Fruit fly (Drosophila melanogaster) whole organism, wandering third instar larva: ENCODE results near the gene CG34171.
A peak's percentile ranks its signal among the peaks of the same experiment; 100 is the strongest.

Source experiments
- CG32264 ChIP-seq: fragments of 200-800 bp; sonication (Bioruptor generic); optimal IDR thresholded peaks from 2 replicates; lab custom pipeline; 2016; ENCODE audit warnings: missing biosample characterization, missing genetic modification characterization
- CG9705 ChIP-seq: fragments of 200-800 bp; sonication (Bioruptor generic); optimal IDR thresholded peaks from 2 replicates; lab custom pipeline; 2018; ENCODE audit warnings: missing biosample characterization, mild to moderate bottlenecking, missing genetic modification characterization
- Dif ChIP-seq: fragments of 200-275, 200-300 bp; sonication (Bioruptor generic); optimal IDR thresholded peaks from 2 replicates; lab custom pipeline; 2018; ENCODE audit warnings: missing biosample characterization, missing genetic modification characterization; ENCODE audit not compliant: partially characterized antibody
- HLH106 ChIP-seq: fragments of 200-800 bp; optimal IDR thresholded peaks from 3 replicates; lab custom pipeline; 2019; ENCODE audit warnings: missing biosample characterization, mild to moderate bottlenecking, missing genetic modification characterization, moderate library complexity
- Hr78 ChIP-seq: fragments of >200 bp; optimal IDR thresholded peaks from 2 replicates; lab custom pipeline; 2017; ENCODE audit warnings: missing biosample characterization, missing genetic modification characterization
- Hr83 ChIP-seq: fragments of 200-300 bp; sonication (Bioruptor generic); optimal IDR thresholded peaks from 2 replicates; lab custom pipeline; 2016; ENCODE audit warnings: missing biosample characterization, mild to moderate bottlenecking, missing genetic modification characterization, moderate library complexity; ENCODE audit not compliant: poor library complexity, severe bottlenecking
- Jra ChIP-seq: sonication (Bioruptor generic); optimal IDR thresholded peaks from 2 replicates; lab custom pipeline; 2016; ENCODE audit warnings: missing biosample characterization, missing genetic modification characterization
- Mio ChIP-seq: sonication (Bioruptor generic); optimal IDR thresholded peaks from 2 replicates; lab custom pipeline; 2016; ENCODE audit warnings: missing biosample characterization, missing genetic modification characterization
- Myc ChIP-seq: fragments of >200 bp; optimal IDR thresholded peaks from 2 replicates; lab custom pipeline; 2017
- N ChIP-seq: fragments of >200 bp; optimal IDR thresholded peaks from 2 replicates; lab custom pipeline; 2018; ENCODE audit warnings: missing biosample characterization, missing external identifiers, missing genetic modification characterization
- OdsH ChIP-seq: fragments of 200-800 bp; sonication (Bioruptor generic); optimal IDR thresholded peaks from 2 replicates; lab custom pipeline; 2016; ENCODE audit warnings: missing biosample characterization, mild to moderate bottlenecking, missing genetic modification characterization
- Rel ChIP-seq, 2 experiments: fragments of 200-800 bp; sonication (Bioruptor generic) in 1 of 2; optimal IDR thresholded peaks; 2 replicates in 1 of 2; 3 replicates in 1 of 2; lab custom pipeline; 2016 to 2019; ENCODE audit warnings: mild to moderate bottlenecking in 2 of 2, missing biosample characterization in 2 of 2, missing genetic modification characterization in 2 of 2, moderate library complexity in 1 of 2
- Sp1 ChIP-seq: fragments of 200-800 bp; sonication (Bioruptor generic); optimal IDR thresholded peaks from 3 replicates; lab custom pipeline; 2019; ENCODE audit warnings: missing biosample characterization, mild to moderate bottlenecking, missing genetic modification characterization, moderate library complexity
- Vsx2 ChIP-seq: fragments of 200-300, 225-300 bp; sonication (Bioruptor generic); optimal IDR thresholded peaks from 2 replicates; lab custom pipeline; 2018; ENCODE audit warnings: missing biosample characterization, missing genetic modification characterization; ENCODE audit not compliant: partially characterized antibody
- br ChIP-seq: fragments of 200-800 bp; sonication (Bioruptor generic); optimal IDR thresholded peaks from 2 replicates; lab custom pipeline; 2016; ENCODE audit warnings: missing biosample characterization, missing genetic modification characterization
- brk ChIP-seq: fragments of 200-800 bp; sonication (Bioruptor generic); optimal IDR thresholded peaks from 2 replicates; lab custom pipeline; 2016; ENCODE audit warnings: missing biosample characterization, mild to moderate bottlenecking, missing genetic modification characterization
- dl ChIP-seq, 2 experiments: fragments of 175-275, 200-275 bp in 1 of 2; fragments of 200-275 bp in 1 of 2; sonication (Bioruptor generic); optimal IDR thresholded peaks; lab custom pipeline; 2018; ENCODE audit warnings: mild to moderate bottlenecking in 2 of 2, missing biosample characterization in 2 of 2, missing genetic modification characterization in 2 of 2, moderate library complexity in 2 of 2; ENCODE audit not compliant: partially characterized antibody in 2 of 2, insufficient read depth in 1 of 2
- dmrt93B ChIP-seq: fragments of 200-800 bp; sonication (Bioruptor generic); optimal IDR thresholded peaks from 2 replicates; lab custom pipeline; 2018; ENCODE audit warnings: missing biosample characterization, mild to moderate bottlenecking, missing genetic modification characterization
- dsf ChIP-seq: sonication (Bioruptor generic); optimal IDR thresholded peaks from 2 replicates; lab custom pipeline; 2016; ENCODE audit warnings: missing biosample characterization, missing genetic modification characterization, borderline replicate concordance
- ey ChIP-seq: fragments of 200-800 bp; sonication (Bioruptor generic); optimal IDR thresholded peaks from 2 replicates; lab custom pipeline; 2016; ENCODE audit warnings: missing biosample characterization, missing genetic modification characterization
- foxo ChIP-seq, 2 experiments: fragments of 200-800 bp; sonication (Bioruptor generic); optimal IDR thresholded peaks; 2 replicates in 1 of 2; 3 replicates in 1 of 2; lab custom pipeline; 2016 to 2017; ENCODE audit warnings: missing biosample characterization in 2 of 2, missing genetic modification characterization in 2 of 2
- fru ChIP-seq: fragments of 200-800 bp; sonication (Bioruptor generic); optimal IDR thresholded peaks from 3 replicates; lab custom pipeline; 2016; ENCODE audit warnings: missing biosample characterization, mild to moderate bottlenecking, missing genetic modification characterization
- h ChIP-seq: fragments of 200-800 bp; sonication (Bioruptor generic); optimal IDR thresholded peaks from 3 replicates; lab custom pipeline; 2016; ENCODE audit warnings: missing biosample characterization, mild to moderate bottlenecking, missing genetic modification characterization
- jim ChIP-seq: fragments of 175-275, 200-325 bp; sonication (Bioruptor generic); optimal IDR thresholded peaks from 2 replicates; lab custom pipeline; 2016; ENCODE audit warnings: missing biosample characterization, mild to moderate bottlenecking, missing genetic modification characterization
- lola ChIP-seq: fragments of >200 bp; optimal IDR thresholded peaks from 2 replicates; lab custom pipeline; 2017; ENCODE audit warnings: missing biosample characterization, missing genetic modification characterization
- psq ChIP-seq: fragments of 200-800 bp; sonication (Bioruptor generic); optimal IDR thresholded peaks from 3 replicates; lab custom pipeline; 2017; ENCODE audit warnings: missing biosample characterization, mild to moderate bottlenecking, missing genetic modification characterization, moderate library complexity
- rgr ChIP-seq: fragments of 200-800 bp; sonication (Bioruptor generic); optimal IDR thresholded peaks from 3 replicates; lab custom pipeline; 2016; ENCODE audit warnings: missing biosample characterization, mild to moderate bottlenecking, missing genetic modification characterization
- sage ChIP-seq: fragments of 200-800 bp; sonication (Bioruptor generic); optimal IDR thresholded peaks from 2 replicates; lab custom pipeline; 2016; ENCODE audit warnings: missing biosample characterization, mild to moderate bottlenecking, missing genetic modification characterization
- sv ChIP-seq: fragments of 200-800 bp; sonication (Bioruptor generic); optimal IDR thresholded peaks from 3 replicates; lab custom pipeline; 2016; ENCODE audit warnings: missing biosample characterization, missing genetic modification characterization
- tai ChIP-seq: sonication (Bioruptor generic); optimal IDR thresholded peaks from 2 replicates; lab custom pipeline; 2016; ENCODE audit warnings: missing biosample characterization, missing genetic modification characterization
- usp ChIP-seq: fragments of >200 bp; optimal IDR thresholded peaks from 2 replicates; lab custom pipeline; 2017; ENCODE audit warnings: missing biosample characterization, missing genetic modification characterization

CG34171 gene

dm6 chr2L:18340921-18341320 lies 37.5 kb upstream of the CG34171 start:
- TF ChIP-seq br (GFP tag; lab: Kevin White, UChicago), result peak; percentile 20
- TF ChIP-seq HLH106, result peak; percentile 14
- TF ChIP-seq foxo (GFP tag; optimal IDR thresholded peaks at IDR 0.05; lab: Kevin White, UChicago), result peak in 1 of 2 experiments; percentile 40
- no peak for TF ChIP-seq usp

dm6 chr2L:18344343-18344742 lies 34.0 kb upstream of the CG34171 start:
- TF ChIP-seq OdsH (GFP tag; lab: Kevin White, UChicago), result no peak
- TF ChIP-seq ey (GFP tag; lab: Kevin White, UChicago), result peak; percentile 11

DNA sequence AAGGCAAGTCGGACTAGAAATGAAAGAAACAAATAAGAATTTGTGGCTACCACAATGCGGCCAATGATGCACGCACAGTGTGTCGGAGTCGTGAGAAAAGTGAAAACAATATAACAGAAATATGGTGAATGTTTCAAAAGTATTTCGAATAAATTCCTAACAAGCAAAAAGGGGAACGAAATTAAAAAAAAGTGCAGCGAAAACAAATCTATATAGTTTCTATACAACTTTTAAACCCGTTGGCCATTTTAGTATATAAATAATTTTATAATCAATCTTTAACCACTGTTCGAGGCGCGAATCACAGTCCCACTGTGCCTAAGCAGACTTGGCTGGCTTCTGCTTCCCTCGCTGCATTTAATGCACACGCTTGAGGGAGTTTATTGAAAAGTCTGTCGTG lies 33.2 kb upstream of the CG34171 start:
- TF ChIP-seq h (GFP tag; lab: Kevin White, UChicago) (peak; percentile 19), tai (GFP tag; lab: Kevin White, UChicago) (no peak), dmrt93B (GFP tag; lab: Kevin White, UChicago) (no peak), Vsx2 (GFP tag; lab: Kevin White, UChicago) (no peak), rgr (peak; percentile 19), sv (no peak), Hr78 (no peak), brk (no peak), br (GFP tag; lab: Kevin White, UChicago) (no peak), foxo (GFP tag; optimal IDR thresholded peaks at IDR 0.05; lab: Kevin White, UChicago) (peak in 1 of 2 experiments; percentile 42), dsf (no peak), Jra (GFP tag; lab: Kevin White, UChicago) (no peak), lola (GFP tag; lab: Kevin White, UChicago) (no peak), Sp1 (GFP tag; lab: Kevin White, UChicago) (peak; percentile 6), jim (no peak), Mio (no peak), OdsH (GFP tag; lab: Kevin White, UChicago) (peak; percentile 14), Rel (GFP tag; optimal IDR thresholded peaks at IDR 0.05; lab: Kevin White, UChicago) (no peak), Rel (tag; optimal IDR thresholded peaks at IDR 0.05; lab: Kevin White, UChicago) (no peak), Myc (lab: Kevin White, UChicago) (no peak), ey (GFP tag; lab: Kevin White, UChicago) (peak; percentile 6), usp (no peak), fru (GFP tag; lab: Kevin White, UChicago) (peak; percentile 32), HLH106 (peak; percentile 28), dl (GFP tag; optimal IDR thresholded peaks at IDR 0.05; lab: Kevin White, UChicago; ENCODE audit: insufficient read depth in 1 of 2, partially characterized antibody in 2 of 2) (no peak), Hr83 (GFP tag; lab: Kevin White, UChicago) (no peak), psq (GFP tag; lab: Kevin White, UChicago) (peak; percentile 4), sage (GFP tag; lab: Kevin White, UChicago) (no peak), N (GFP tag; lab: Kevin White, UChicago) (no peak), CG9705 (GFP tag; lab: Kevin White, UChicago) (no peak)

- TF ChIP-seq h (GFP tag; lab: Kevin White, UChicago) (no peak), Dif (GFP tag; lab: Kevin White, UChicago) (no peak), fru (GFP tag; lab: Kevin White, UChicago) (no peak), Jra (GFP tag; lab: Kevin White, UChicago) (no peak), Hr83 (GFP tag; lab: Kevin White, UChicago) (no peak), Mio (no peak), HLH106 (no peak), rgr (no peak), dmrt93B (GFP tag; lab: Kevin White, UChicago) (no peak), ey (GFP tag; lab: Kevin White, UChicago) (no peak), CG9705 (GFP tag; lab: Kevin White, UChicago) (no peak), CG32264 (GFP tag; lab: Kevin White, UChicago) (no peak), foxo (GFP tag; optimal IDR thresholded peaks at IDR 0.05; lab: Kevin White, UChicago) (no peak), sv (no peak), br (GFP tag; lab: Kevin White, UChicago) (no peak), Hr78 (no peak)
These were observed 30.4 kb upstream of the CG34171 start for dm6 chr2L:18347950-18348349.

DNA sequence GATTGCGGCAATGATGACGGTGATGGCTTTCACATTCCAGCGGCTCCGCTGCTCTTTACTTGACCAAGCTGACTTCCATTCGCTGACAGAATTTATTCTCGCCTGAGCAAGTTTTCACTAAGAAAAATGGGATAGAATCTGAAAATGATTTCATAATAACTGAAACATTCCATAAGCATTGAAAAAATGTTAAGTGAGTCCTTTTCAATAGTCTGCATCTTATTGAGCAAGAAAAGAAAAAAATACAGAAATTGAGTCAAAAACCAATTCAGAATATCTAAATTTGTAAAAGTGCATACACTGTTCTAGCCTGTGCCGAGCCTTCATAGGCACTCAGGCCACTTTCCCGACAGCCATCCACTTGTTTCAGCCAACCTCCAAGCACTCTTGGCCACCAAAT lies 29.8 kb upstream of the CG34171 start:
- TF ChIP-seq dmrt93B (GFP tag; lab: Kevin White, UChicago), result no peak
- no peak for TF ChIP-seq dl (GFP tag; optimal IDR thresholded peaks at IDR 0.05; lab: Kevin White, UChicago; ENCODE audit: insufficient read depth in 1 of 2, partially characterized antibody in 2 of 2)
- no peak for TF ChIP-seq jim
- no peak for TF ChIP-seq HLH106
- no peak for TF ChIP-seq fru (GFP tag; lab: Kevin White, UChicago)
